Worm (Caenorhabditis elegans) whole organism, midembryonic: ENCODE results near the gene K12H4.5.
A peak's percentile ranks its signal among the peaks of the same experiment; 100 is the strongest.

ENCODE experiments used
- T22C8.4 ChIP-seq: fragments of 200-800 bp; sonication (Bioruptor generic); IDR thresholded peaks from 2 replicates; pipeline ENCODE4 v1.3.6; 2022; ENCODE audit warnings: missing genetic modification characterization, missing compliant biosample characterization
- cog-1 ChIP-seq: sonication (generic microtip); optimal IDR thresholded peaks from 2 replicates; lab custom pipeline; 2016; ENCODE audit warnings: missing genetic modification characterization, missing compliant biosample characterization
- flt-1 ChIP-seq: fragments of 200-800 bp; sonication (Bioruptor generic); IDR thresholded peaks from 2 replicates; pipeline ENCODE4 v1.3.6; 2022; ENCODE audit warnings: missing genetic modification characterization, missing compliant biosample characterization
- klf-2 ChIP-seq: fragments of 200-800 bp; sonication (Bioruptor generic); conservative IDR thresholded peaks from 2 replicates; pipeline ENCODE4 v1.3.6; 2022; ENCODE audit warnings: missing genetic modification reagents, missing genetic modification characterization, missing compliant biosample characterization
- med-1 ChIP-seq: sonication (generic microtip); optimal IDR thresholded peaks from 2 replicates; lab custom pipeline; 2017; ENCODE audit warnings: missing genetic modification characterization, mild to moderate bottlenecking, missing compliant biosample characterization, antibody characterized with exemption, missing genetic modification reagents; ENCODE audit not compliant: insufficient read depth
- ref-1 ChIP-seq: fragments of 200-800 bp; sonication (Bioruptor generic); conservative IDR thresholded peaks from 2 replicates; pipeline ENCODE4 v1.3.6; 2022; ENCODE audit warnings: missing genetic modification reagents, missing genetic modification characterization, missing compliant biosample characterization
- tab-1 ChIP-seq: fragments of 200-800 bp; sonication (Bioruptor generic); IDR thresholded peaks from 2 replicates; pipeline ENCODE4 v1.3.6; 2022; ENCODE audit warnings: missing genetic modification characterization, missing compliant biosample characterization
- ztf-23 ChIP-seq: fragments of 200-800 bp; sonication (Bioruptor generic); IDR thresholded peaks from 2 replicates; pipeline ENCODE4 v1.3.6; 2022; ENCODE audit warnings: missing genetic modification reagents, missing genetic modification characterization, missing compliant biosample characterization
- ztf-29 ChIP-seq: fragments of 200-800 bp; sonication (Bioruptor generic); IDR thresholded peaks from 2 replicates; pipeline ENCODE4 v1.3.6; 2022; ENCODE audit warnings: missing genetic modification reagents, missing genetic modification characterization, missing compliant biosample characterization

The K12H4.5 gene

DNA sequence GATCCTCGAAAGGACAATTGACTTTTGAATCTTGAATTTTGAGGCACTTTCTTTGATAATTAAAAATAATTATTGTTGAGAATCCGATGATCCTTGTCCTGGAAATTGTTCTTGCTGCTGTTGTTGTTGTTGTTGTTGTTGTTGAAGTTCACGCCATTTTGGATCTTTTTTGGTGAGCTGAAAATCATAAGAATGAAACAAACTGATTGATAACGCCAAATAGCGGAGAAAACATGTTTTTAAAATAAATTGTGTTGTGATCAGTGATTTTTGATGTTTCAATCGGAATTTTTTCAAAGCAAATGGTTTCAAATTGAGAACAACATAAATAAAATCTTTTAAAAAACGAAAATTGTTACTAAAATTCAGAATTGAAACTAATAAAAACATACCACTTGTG lies 27.2 kb upstream of the K12H4.5 start:
- TF ChIP-seq klf-2 (no peak), ztf-23 (no peak), T22C8.4 (no peak), ztf-29 (no peak), ref-1 (GFP tag; lab: Robert Waterston, UW) (no peak), flt-1 (GFP tag; lab: Robert Waterston, UW) (no peak), cog-1 (no peak), tab-1 (GFP tag; lab: Robert Waterston, UW) (no peak)

DNA sequence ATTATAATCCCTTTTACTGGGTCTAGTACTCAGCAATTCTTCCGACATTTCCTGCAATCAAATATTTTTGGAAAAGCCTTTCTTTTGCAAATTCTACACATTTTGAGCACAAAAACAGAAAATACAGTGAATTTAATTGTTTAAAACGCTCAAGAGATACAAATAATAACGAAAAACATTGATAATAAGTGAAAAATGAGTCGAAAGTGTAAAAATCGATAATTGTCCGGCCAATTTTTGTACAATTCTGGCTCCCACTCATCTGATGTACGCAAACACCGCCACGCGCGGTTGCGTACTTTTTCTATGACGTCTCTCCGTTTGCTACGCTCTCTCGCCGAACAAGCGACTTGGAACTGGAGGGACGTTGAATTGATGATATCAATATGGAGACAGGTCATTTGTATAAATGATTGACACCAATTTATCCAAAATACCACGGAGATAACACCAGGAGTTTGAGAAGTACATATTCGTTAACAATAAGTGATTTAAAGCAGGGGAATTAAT lies 23.4 kb upstream of the K12H4.5 start, which contains the start of gene lin-36:
Gene lin-36, minus strand, starts transcription at position 51 of the 510 bp plus-strand sequence.
- TF ChIP-seq ref-1 (GFP tag; lab: Robert Waterston, UW) (no peak), med-1 (GFP tag; lab: Kevin White, UChicago) (no peak), T22C8.4 (peak; percentile 90), klf-2 (no peak), ztf-29 (no peak), cog-1 (peak; percentile 84), flt-1 (GFP tag; lab: Robert Waterston, UW) (peak; percentile 48; the same call in 1 of the 2 replicates), ztf-23 (peak; percentile 53; the same call in 1 of the 2 replicates), tab-1 (GFP tag; lab: Robert Waterston, UW) (no peak)

DNA sequence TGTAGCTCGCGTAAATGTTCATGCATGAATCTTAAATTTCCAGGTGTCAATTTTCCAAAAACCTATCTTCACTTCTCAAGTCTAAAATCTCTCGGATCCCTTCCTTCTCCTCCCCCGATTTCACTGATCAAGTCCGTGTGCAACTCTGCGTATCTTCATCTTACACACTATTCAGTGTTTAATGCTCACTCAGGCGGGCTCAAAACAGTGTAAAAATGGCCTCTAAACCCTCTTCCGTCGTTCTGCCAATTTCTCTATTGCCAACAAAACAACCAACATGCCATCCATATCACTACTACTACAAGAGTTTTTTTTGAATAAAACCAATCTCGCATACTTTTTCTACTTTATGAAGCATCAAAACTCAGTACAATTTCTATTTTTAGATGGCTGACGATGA lies 22.2 kb upstream of the K12H4.5 start, which contains the start of gene F44B9.2:
Gene F44B9.2, plus strand, starts transcription at position 387 of the 400 bp plus-strand sequence.
- no peak for TF ChIP-seq klf-2

DNA sequence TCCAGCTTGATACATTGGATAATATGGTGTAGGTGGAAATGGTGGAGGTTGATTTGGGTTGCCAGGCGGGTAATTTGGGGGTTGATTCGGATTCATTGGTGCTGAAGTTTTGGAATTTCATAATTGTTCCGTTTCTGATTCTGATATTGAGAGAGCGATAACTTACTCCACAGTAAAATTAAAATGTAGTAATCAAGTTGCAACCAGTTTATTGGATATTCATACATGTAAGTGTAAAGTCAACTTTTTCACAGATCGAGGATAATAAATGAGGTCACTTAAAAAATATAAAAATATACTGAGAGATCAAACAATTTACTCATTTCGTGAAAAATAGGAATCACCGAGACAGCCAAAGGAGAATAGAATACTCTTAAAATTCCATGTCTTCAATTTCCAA lies 16.3 kb upstream of the K12H4.5 start, which contains the start of gene mdt-30:
Gene mdt-30, minus strand, starts transcription at position 101 of the 400 bp plus-strand sequence.
- TF ChIP-seq T22C8.4 (no peak), med-1 (GFP tag; lab: Kevin White, UChicago) (no peak), ref-1 (GFP tag; lab: Robert Waterston, UW) (no peak), ztf-23 (no peak), ztf-29 (no peak), tab-1 (GFP tag; lab: Robert Waterston, UW) (no peak), flt-1 (GFP tag; lab: Robert Waterston, UW) (no peak), klf-2 (no peak), cog-1 (no peak)

DNA sequence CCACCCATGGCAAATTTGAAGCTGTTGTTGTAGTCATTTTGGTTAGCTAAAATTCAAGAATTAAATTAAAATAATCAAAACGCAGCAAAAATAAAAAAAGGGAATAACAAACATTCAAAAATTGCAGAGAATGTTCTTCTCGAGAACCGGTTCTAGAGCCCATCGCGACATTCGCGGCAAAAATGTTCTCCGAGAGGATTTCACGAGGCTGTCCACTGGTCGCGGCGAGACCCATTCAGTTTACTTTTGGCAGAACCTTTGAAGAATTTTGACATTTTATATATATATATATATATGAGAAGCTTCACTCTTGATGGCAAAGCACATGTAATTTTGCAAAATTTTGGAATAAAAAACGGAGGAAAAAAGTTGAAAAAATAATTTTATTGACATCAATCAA lies 14.8 kb upstream of the K12H4.5 start, which contains the start of gene F44B9.8:
Gene F44B9.8, minus strand, starts transcription at position 163 of the 400 bp plus-strand sequence.
- no peak for TF ChIP-seq cog-1
- TF ChIP-seq ref-1 (GFP tag; lab: Robert Waterston, UW) = no peak
- no peak for TF ChIP-seq flt-1 (GFP tag; lab: Robert Waterston, UW)
- TF ChIP-seq T22C8.4 = no peak
- no peak for TF ChIP-seq tab-1 (GFP tag; lab: Robert Waterston, UW)
- no peak for TF ChIP-seq ztf-23
- TF ChIP-seq klf-2 = no peak
- TF ChIP-seq ztf-29 = no peak
- no peak for TF ChIP-seq med-1 (GFP tag; lab: Kevin White, UChicago)

DNA sequence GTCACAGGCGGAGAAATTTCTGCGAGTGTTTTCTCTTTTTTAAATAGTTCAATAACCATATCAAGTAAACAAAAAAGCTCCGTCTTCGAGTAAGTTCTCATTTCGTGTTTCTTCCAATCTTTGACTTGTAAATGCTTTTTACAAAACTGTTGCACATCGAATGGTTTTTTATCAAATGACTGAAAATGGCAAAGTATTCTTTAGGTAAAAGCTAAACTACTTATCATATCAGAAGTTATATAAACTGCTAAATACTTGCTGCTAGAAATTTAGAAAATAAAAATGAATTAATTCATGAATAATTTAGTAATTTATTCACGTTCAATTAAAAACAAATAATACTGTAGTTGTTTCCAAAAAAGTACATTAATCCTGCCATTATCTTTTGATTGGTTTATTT lies 13.3 kb upstream of the K12H4.5 start, which contains the start of gene F44B9.9:
Gene F44B9.9, minus strand, starts transcription at position 101 of the 400 bp plus-strand sequence.
- TF ChIP-seq klf-2 = no peak
- TF ChIP-seq ref-1 (GFP tag; lab: Robert Waterston, UW) = no peak
- TF ChIP-seq ztf-29 = no peak
- no peak for TF ChIP-seq T22C8.4
- no peak for TF ChIP-seq tab-1 (GFP tag; lab: Robert Waterston, UW)
- no peak for TF ChIP-seq med-1 (GFP tag; lab: Kevin White, UChicago)
- no peak for TF ChIP-seq flt-1 (GFP tag; lab: Robert Waterston, UW)
- TF ChIP-seq ztf-23 = no peak
- TF ChIP-seq cog-1 = no peak

DNA sequence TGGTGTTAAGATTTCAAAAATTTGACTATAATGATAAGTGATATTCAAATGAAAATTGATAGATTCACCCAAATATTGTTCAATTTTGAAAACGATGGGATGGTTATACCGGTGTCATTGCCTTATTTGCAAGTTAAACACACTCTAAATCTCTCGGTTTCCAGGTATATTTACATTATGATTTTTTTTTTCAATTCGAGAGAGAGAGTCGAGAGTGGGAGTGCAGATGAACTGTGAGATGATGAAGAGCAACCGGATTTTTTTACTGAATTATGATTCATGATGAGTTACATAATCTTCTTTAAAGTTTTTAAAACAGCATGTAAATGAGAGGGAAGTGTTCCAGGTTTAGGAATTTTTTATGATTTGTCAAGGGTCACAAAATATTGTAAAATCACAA lies 10.8 kb upstream of the K12H4.5 start, which contains the start of gene F44B9.10:
Gene F44B9.10, minus strand, starts transcription at position 101 of the 400 bp plus-strand sequence.
- TF ChIP-seq ztf-29 (no peak), klf-2 (no peak), flt-1 (GFP tag; lab: Robert Waterston, UW) (no peak)

DNA sequence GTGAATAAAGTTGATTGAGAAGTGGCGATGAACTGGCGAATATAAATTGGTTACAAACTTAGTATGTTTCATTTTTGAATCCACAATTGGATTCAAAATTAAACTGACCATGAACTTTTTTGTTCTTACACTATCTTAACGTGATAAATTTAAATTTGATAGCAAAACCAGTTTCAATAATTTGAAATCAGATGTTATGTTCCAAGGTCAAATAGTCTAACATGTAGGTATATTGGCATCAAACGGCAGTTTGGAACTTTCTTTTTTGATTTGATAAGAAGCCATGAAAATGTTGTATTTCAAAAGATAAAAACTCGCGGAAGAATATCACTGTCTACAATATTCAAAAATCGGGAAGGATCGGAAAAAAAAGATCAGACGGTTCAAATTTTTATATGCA lies 8.2 kb upstream of the K12H4.5 start:
- TF ChIP-seq ztf-23 (no peak), ztf-29 (no peak), flt-1 (GFP tag; lab: Robert Waterston, UW) (no peak), cog-1 (no peak), T22C8.4 (no peak), med-1 (GFP tag; lab: Kevin White, UChicago) (no peak), ref-1 (GFP tag; lab: Robert Waterston, UW) (no peak), tab-1 (GFP tag; lab: Robert Waterston, UW) (no peak), klf-2 (no peak)

DNA sequence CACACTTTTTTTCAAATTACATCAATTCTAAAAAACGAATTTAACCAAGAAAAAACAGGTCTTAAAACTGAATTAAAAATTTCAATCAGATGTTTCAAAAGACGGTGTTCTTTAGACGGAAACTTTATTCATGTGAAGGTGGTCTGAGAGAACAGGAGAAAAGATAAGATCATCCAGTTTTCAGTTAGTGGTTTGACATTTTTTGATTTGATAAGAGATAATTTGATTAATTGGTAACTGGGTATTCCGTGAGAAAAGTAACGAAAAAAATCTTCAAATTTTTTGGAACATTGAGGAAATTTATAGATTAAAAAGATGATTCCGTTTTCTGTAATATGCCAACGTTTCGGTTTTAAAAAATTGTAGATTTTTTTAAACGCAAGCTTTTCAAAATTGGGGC lies 7.8 kb upstream of the K12H4.5 start:
- TF ChIP-seq tab-1 (GFP tag; lab: Robert Waterston, UW) = no peak
- TF ChIP-seq med-1 (GFP tag; lab: Kevin White, UChicago) = no peak
- TF ChIP-seq cog-1 = no peak
- TF ChIP-seq T22C8.4 = no peak
- TF ChIP-seq ztf-23 = no peak
- TF ChIP-seq ref-1 (GFP tag; lab: Robert Waterston, UW) = no peak
- no peak for TF ChIP-seq flt-1 (GFP tag; lab: Robert Waterston, UW)
- TF ChIP-seq ztf-29 = no peak
- TF ChIP-seq klf-2 = no peak

DNA sequence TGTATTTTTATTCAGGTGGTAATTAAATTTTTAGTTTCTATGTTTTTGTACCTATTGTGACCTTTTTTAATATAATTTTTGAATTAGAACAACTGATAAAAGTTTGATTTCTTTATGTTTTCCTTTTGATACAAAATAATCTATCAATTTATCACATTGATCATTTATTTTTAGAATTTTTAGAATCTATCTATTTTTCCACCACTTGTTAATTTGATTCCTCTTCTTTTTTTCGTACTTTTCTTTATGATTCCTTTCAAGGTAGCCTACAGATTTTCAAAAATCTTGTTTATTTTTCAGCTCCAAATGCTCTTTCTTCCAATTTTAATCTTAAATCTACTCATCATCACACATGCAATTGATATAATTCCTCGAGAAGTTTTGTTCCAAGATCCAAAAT lies 6.3 kb upstream of the K12H4.5 start, which contains the start of gene dpf-6:
Gene dpf-6, plus strand, starts transcription at position 301 of the 400 bp plus-strand sequence.
- TF ChIP-seq cog-1 = no peak

DNA sequence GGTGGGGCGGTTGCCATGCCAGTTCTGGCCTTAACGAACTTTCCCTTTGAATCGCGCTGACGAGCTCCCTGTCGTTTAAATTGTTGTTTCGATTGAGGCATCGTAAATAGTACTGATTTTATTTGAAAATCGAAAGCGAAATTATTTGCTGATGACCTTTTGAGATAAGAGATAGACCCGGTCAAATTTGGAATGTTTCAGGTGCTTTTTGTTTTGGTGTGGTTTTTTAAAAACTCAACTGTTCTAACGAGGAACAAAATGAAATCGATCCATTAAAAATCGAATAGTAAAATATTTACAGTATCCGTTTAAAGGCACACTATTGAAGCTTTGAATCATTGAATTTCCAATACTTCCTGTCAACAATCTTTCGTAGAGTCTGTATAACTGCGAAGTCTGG lies 1.5 kb upstream of the K12H4.5 start, which contains the start of gene K12H4.6:
Gene K12H4.6, minus strand, starts transcription at position 101 of the 400 bp plus-strand sequence.
- TF ChIP-seq flt-1 (GFP tag; lab: Robert Waterston, UW) (no peak), tab-1 (GFP tag; lab: Robert Waterston, UW) (no peak), cog-1 (no peak)
